Fruit fly (Drosophila melanogaster) whole organism, embryonic: ENCODE data around the gene CG10254.

Source experiments
- Asciz ChIP-seq: fragments of 200-800 bp; sonication (Bioruptor generic); optimal IDR thresholded peaks from 2 replicates; lab custom pipeline; 2017; ENCODE audit warnings: missing biosample characterization, mild to moderate bottlenecking, missing genetic modification characterization, missing genetic modification reagents
- Atf-2 ChIP-seq: fragments of 200-800 bp; sonication (Bioruptor generic); optimal IDR thresholded peaks from 2 replicates; lab custom pipeline; 2016; ENCODE audit warnings: missing biosample characterization, missing genetic modification characterization
- Atf6 ChIP-seq: fragments of 200-800 bp; sonication (Bioruptor generic); IDR thresholded peaks from 2 replicates; pipeline ENCODE4 v1.3.6; 2022; ENCODE audit warnings: missing biosample characterization, missing genetic modification characterization
- BEAF-32 ChIP-seq: fragments of 200-800 bp; sonication (Bioruptor generic); optimal IDR thresholded peaks from 3 replicates; lab custom pipeline; 2017; ENCODE audit warnings: missing biosample characterization, missing genetic modification characterization, mild to moderate bottlenecking, moderate library complexity, missing genetic modification reagents
- BtbVII ChIP-seq: fragments of 200-800 bp; sonication (Bioruptor generic); optimal IDR thresholded peaks from 3 replicates; lab custom pipeline; 2017; ENCODE audit warnings: missing biosample characterization, mild to moderate bottlenecking, missing genetic modification characterization
- CG11093 ChIP-seq: fragments of 200-800 bp; sonication (Bioruptor generic); IDR thresholded peaks from 3 replicates; pipeline ENCODE4 v1.3.6; 2022; ENCODE audit warnings: missing biosample characterization, missing genetic modification characterization
- CG11247 ChIP-seq: fragments of 200-800 bp; sonication (Bioruptor generic); IDR thresholded peaks from 2 replicates; pipeline ENCODE4 v1.3.6; 2022; ENCODE audit warnings: missing biosample characterization, missing genetic modification characterization
- CG12219 ChIP-seq: fragments of 200-800 bp; sonication (Bioruptor generic); optimal IDR thresholded peaks from 3 replicates; lab custom pipeline; 2018; ENCODE audit warnings: missing biosample characterization, mild to moderate bottlenecking, missing genetic modification characterization
- CG12299 ChIP-seq: fragments of 200-800 bp; sonication (Bioruptor generic); optimal IDR thresholded peaks from 2 replicates; lab custom pipeline; 2018; ENCODE audit warnings: missing biosample characterization, mild to moderate bottlenecking, missing genetic modification characterization
- CG12659 ChIP-seq: fragments of 200-800 bp; sonication (Bioruptor generic); optimal IDR thresholded peaks from 3 replicates; lab custom pipeline; 2017; ENCODE audit warnings: mild to moderate bottlenecking, missing biosample characterization, missing genetic modification reagents, missing genetic modification characterization
- CG13624 ChIP-seq: fragments of 200-800 bp; sonication (Bioruptor generic); optimal IDR thresholded peaks from 2 replicates; lab custom pipeline; 2016; ENCODE audit warnings: missing biosample characterization, missing genetic modification characterization
- CG14710 ChIP-seq: fragments of 200-800 bp; sonication (Bioruptor generic); optimal IDR thresholded peaks from 3 replicates; lab custom pipeline; 2019; ENCODE audit warnings: missing biosample characterization, mild to moderate bottlenecking, missing genetic modification characterization, moderate library complexity
- CG17186 ChIP-seq: fragments of 200-800 bp; sonication (Bioruptor generic); optimal IDR thresholded peaks from 3 replicates; lab custom pipeline; 2017; ENCODE audit warnings: missing biosample characterization, missing genetic modification reagents, missing genetic modification characterization
- CG17829 ChIP-seq: fragments of 200-800 bp; optimal IDR thresholded peaks from 2 replicates; lab custom pipeline; 2019; ENCODE audit warnings: missing biosample characterization, mild to moderate bottlenecking, missing genetic modification characterization, moderate library complexity
- CG1832 ChIP-seq: fragments of 200-800 bp; sonication (Bioruptor generic); optimal IDR thresholded peaks from 2 replicates; lab custom pipeline; 2017; ENCODE audit warnings: missing biosample characterization, mild to moderate bottlenecking, missing genetic modification characterization, inconsistent platforms
- CG2120 ChIP-seq: fragments of 200-800 bp; sonication (Bioruptor generic); optimal IDR thresholded peaks from 3 replicates; lab custom pipeline; 2016; ENCODE audit warnings: missing biosample characterization, missing genetic modification characterization
- CG2712 ChIP-seq: fragments of 200-800 bp; optimal IDR thresholded peaks from 3 replicates; lab custom pipeline; 2019; ENCODE audit warnings: missing biosample characterization, mild to moderate bottlenecking, missing genetic modification characterization, moderate library complexity
- CG2889 ChIP-seq: fragments of 200-800 bp; sonication (Bioruptor generic); IDR thresholded peaks from 3 replicates; pipeline ENCODE4 v1.3.6; 2022; ENCODE audit warnings: missing biosample characterization, missing genetic modification characterization
- CG32772 ChIP-seq: fragments of 200-800 bp; sonication (Bioruptor generic); IDR thresholded peaks from 2 replicates; pipeline ENCODE4 v1.3.6; 2022; ENCODE audit warnings: missing biosample characterization, missing genetic modification characterization
- CG3847 ChIP-seq: fragments of 200-800 bp; sonication (Bioruptor generic); IDR thresholded peaks from 2 replicates; pipeline ENCODE4 v1.3.6; 2022; ENCODE audit warnings: missing biosample characterization, missing genetic modification characterization
- CG6791 ChIP-seq: fragments of 200-800 bp; sonication (Bioruptor generic); IDR thresholded peaks from 3 replicates; pipeline ENCODE4 v1.3.6; 2022; ENCODE audit warnings: missing biosample characterization, missing genetic modification characterization; ENCODE audit not compliant: partially characterized antibody
- CG7839 ChIP-seq: fragments of 200-800 bp; sonication (Bioruptor generic); optimal IDR thresholded peaks from 3 replicates; lab custom pipeline; 2018; ENCODE audit warnings: missing biosample characterization, mild to moderate bottlenecking, missing genetic modification characterization, moderate library complexity
- CG9797 ChIP-seq: fragments of 200-800 bp; sonication (Bioruptor generic); optimal IDR thresholded peaks from 3 replicates; lab custom pipeline; 2018; ENCODE audit warnings: missing biosample characterization, mild to moderate bottlenecking, missing genetic modification characterization
- CG9932 ChIP-seq: fragments of 200-800 bp; sonication (Bioruptor generic); IDR thresholded peaks from 2 replicates; pipeline ENCODE4 v1.3.6; 2022; ENCODE audit warnings: missing biosample characterization, missing genetic modification characterization
- D19A ChIP-seq: fragments of 200-800 bp; optimal IDR thresholded peaks from 3 replicates; lab custom pipeline; 2019; ENCODE audit warnings: missing biosample characterization, mild to moderate bottlenecking, missing genetic modification characterization, moderate library complexity
- Dbx ChIP-seq: fragments of 200-800 bp; sonication (Bioruptor generic); IDR thresholded peaks from 3 replicates; pipeline ENCODE4 v1.3.6; 2022; ENCODE audit warnings: missing biosample characterization, missing genetic modification characterization
- Hey ChIP-seq: fragments of 200-800 bp; sonication (Bioruptor generic); optimal IDR thresholded peaks from 3 replicates; lab custom pipeline; 2018; ENCODE audit warnings: missing biosample characterization, mild to moderate bottlenecking, missing genetic modification characterization
- HmgZ ChIP-seq: fragments of 200-800 bp; sonication (Bioruptor generic); optimal IDR thresholded peaks from 2 replicates; lab custom pipeline; 2018; ENCODE audit warnings: missing biosample characterization, mild to moderate bottlenecking, missing genetic modification characterization
- Lhr ChIP-seq: fragments of 200-800 bp; sonication (Bioruptor generic); optimal IDR thresholded peaks from 3 replicates; lab custom pipeline; 2017; ENCODE audit warnings: mild to moderate bottlenecking, missing biosample characterization, missing genetic modification reagents, missing genetic modification characterization
- Lpt ChIP-seq: fragments of >200 bp; optimal IDR thresholded peaks from 2 replicates; lab custom pipeline; 2018; ENCODE audit warnings: missing biosample characterization, missing genetic modification characterization
- Opbp ChIP-seq: fragments of 200-800 bp; sonication (Bioruptor generic); IDR thresholded peaks from 3 replicates; pipeline ENCODE4 v1.3.6; 2022; ENCODE audit warnings: missing biosample characterization, missing genetic modification characterization; ENCODE audit not compliant: partially characterized antibody
- Six4 ChIP-seq: fragments of 200-800 bp; sonication (Bioruptor generic); optimal IDR thresholded peaks from 2 replicates; lab custom pipeline; 2016; ENCODE audit warnings: missing biosample characterization, missing genetic modification characterization
- Sry-δ ChIP-seq: fragments of 200-800 bp; sonication (Bioruptor generic); optimal IDR thresholded peaks from 2 replicates; lab custom pipeline; 2016; ENCODE audit warnings: missing biosample characterization, missing genetic modification characterization
- Usf ChIP-seq: fragments of 200-800 bp; sonication (Bioruptor generic); optimal IDR thresholded peaks from 2 replicates; lab custom pipeline; 2017; ENCODE audit warnings: missing genotype, missing biosample characterization, missing genetic modification characterization
- al ChIP-seq: fragments of 200-800 bp; sonication (Bioruptor generic); IDR thresholded peaks from 2 replicates; pipeline ENCODE4 v1.3.6; 2022; ENCODE audit warnings: missing biosample characterization, missing genetic modification characterization
- bbx ChIP-seq: fragments of 200-800 bp; sonication (Bioruptor generic); IDR thresholded peaks from 2 replicates; pipeline ENCODE4 v1.3.6; 2022; ENCODE audit warnings: missing biosample characterization, missing genetic modification characterization; ENCODE audit not compliant: partially characterized antibody
- bcd ChIP-seq: fragments of 200-800 bp; sonication (Bioruptor generic); optimal IDR thresholded peaks from 2 replicates; lab custom pipeline; 2017; ENCODE audit warnings: missing biosample characterization, mild to moderate bottlenecking, missing genetic modification characterization
- cato ChIP-seq: fragments of 200-800 bp; sonication (Bioruptor generic); optimal IDR thresholded peaks from 2 replicates; lab custom pipeline; 2016; ENCODE audit warnings: missing biosample characterization, missing genetic modification characterization, borderline replicate concordance
- crp ChIP-seq, 2 experiments: fragments of 200-800 bp; sonication (Bioruptor generic); optimal IDR thresholded peaks; 2 replicates in 1 of 2; 3 replicates in 1 of 2; lab custom pipeline; 2017; ENCODE audit warnings: missing biosample characterization in 2 of 2, missing genetic modification characterization in 2 of 2, mild to moderate bottlenecking in 1 of 2, moderate library complexity in 1 of 2
- dpn ChIP-seq, 2 experiments: fragments of 200-800 bp; sonication (Bioruptor generic); optimal IDR thresholded peaks; 3 replicates each; lab custom pipeline; 2016; ENCODE audit warnings: missing biosample characterization in 2 of 2, missing genetic modification characterization in 2 of 2
- eve ChIP-seq, 2 experiments: fragments of >200 bp; optimal IDR thresholded peaks; 2 replicates each; lab custom pipeline; 2017; ENCODE audit warnings: missing biosample characterization in 2 of 2, missing genetic modification characterization in 2 of 2
- fd3F ChIP-seq: fragments of 200-800 bp; sonication (Bioruptor generic); optimal IDR thresholded peaks from 2 replicates; lab custom pipeline; 2018; ENCODE audit warnings: missing biosample characterization, mild to moderate bottlenecking, missing genetic modification characterization, moderate library complexity
- grau ChIP-seq: fragments of 200-800 bp; optimal IDR thresholded peaks from 3 replicates; lab custom pipeline; 2019; ENCODE audit warnings: missing biosample characterization, mild to moderate bottlenecking, missing genetic modification characterization, moderate library complexity
- gro ChIP-seq: fragments of 200-800 bp; sonication (Bioruptor generic); optimal IDR thresholded peaks from 2 replicates; lab custom pipeline; 2016; ENCODE audit warnings: missing biosample characterization, missing genetic modification characterization
- mld ChIP-seq: fragments of 200-800 bp; sonication (Bioruptor generic); IDR thresholded peaks from 3 replicates; pipeline ENCODE4 v1.3.6; 2022; ENCODE audit warnings: missing biosample characterization, missing genetic modification characterization; ENCODE audit not compliant: partially characterized antibody
- phol ChIP-seq: fragments of 200-800 bp; sonication (Bioruptor generic); optimal IDR thresholded peaks from 3 replicates; lab custom pipeline; 2018; ENCODE audit warnings: missing biosample characterization, mild to moderate bottlenecking, missing genetic modification characterization, moderate library complexity
- pros ChIP-seq: fragments of 200-800 bp; sonication (Bioruptor generic); optimal IDR thresholded peaks from 3 replicates; lab custom pipeline; 2019; ENCODE audit warnings: missing biosample characterization, mild to moderate bottlenecking, missing genetic modification characterization, moderate library complexity
- sim ChIP-seq: fragments of 200-800 bp; sonication (Bioruptor generic); IDR thresholded peaks from 2 replicates; pipeline ENCODE4 v1.3.6; 2022; ENCODE audit warnings: missing biosample characterization, missing genetic modification characterization
- sima ChIP-seq: fragments of 200-800 bp; sonication (Bioruptor generic); optimal IDR thresholded peaks from 2 replicates; lab custom pipeline; 2016; ENCODE audit warnings: missing biosample characterization, missing genetic modification characterization
- ssp ChIP-seq: fragments of 200-800 bp; sonication (Bioruptor generic); IDR thresholded peaks from 2 replicates; pipeline ENCODE4 v1.3.6; 2022; ENCODE audit warnings: missing biosample characterization, missing genetic modification characterization

The CG10254 gene

DNA sequence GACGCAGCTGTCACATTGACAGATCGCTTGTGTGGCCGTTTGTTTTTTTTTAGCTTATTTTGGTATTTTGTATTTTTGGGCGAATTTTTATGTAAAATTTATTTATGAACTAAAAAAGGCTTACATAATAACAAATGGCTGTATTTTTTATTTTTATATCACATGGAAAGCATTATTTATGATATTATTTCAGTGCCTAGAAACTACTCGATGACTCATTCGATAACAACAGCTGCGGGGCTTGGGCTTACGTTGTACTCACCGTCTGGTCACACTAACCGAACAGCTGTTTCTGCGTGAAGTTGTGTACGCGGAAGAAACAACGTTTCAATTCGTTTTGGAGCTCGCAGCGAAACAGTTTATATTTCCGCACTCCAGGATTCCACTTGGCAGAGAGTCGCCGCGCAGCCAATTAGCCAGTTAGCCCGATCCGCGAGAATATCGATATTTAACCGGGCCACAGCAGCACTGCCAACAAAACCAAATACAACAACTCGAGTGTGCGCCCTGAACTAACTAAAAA, 38.3 kb upstream of the CG10254 start, which contains the start of the genes Hmgcr and Rpn9 (continued):
- peak; percentile 65 for TF ChIP-seq phol (tag; lab: Kevin White, UChicago)
- TF ChIP-seq Hey (tag; lab: Kevin White, UChicago): no peak
- TF ChIP-seq sima (GFP tag; lab: Kevin White, UChicago): no peak
- TF ChIP-seq Atf6 (GFP tag; lab: Robert Waterston, UW): no peak
- TF ChIP-seq Usf (GFP tag; lab: Kevin White, UChicago): no peak
- TF ChIP-seq grau (tag; lab: Kevin White, UChicago): peak; percentile 26
- TF ChIP-seq bbx (GFP tag; lab: Robert Waterston, UW): peak; percentile 67; the same call in 1 of the 2 replicates
- TF ChIP-seq CG3847: 0 out of 2 replicates have a peak, but pooled peaks have one; percentile 9
- peak; percentile 14 for TF ChIP-seq D19A (tag; lab: Kevin White, UChicago)
- no peak for TF ChIP-seq Dbx (GFP tag; lab: Robert Waterston, UW)
- TF ChIP-seq CG2120: peak; percentile 27
- TF ChIP-seq CG13624 (GFP tag; lab: Kevin White, UChicago): peak; percentile 14
- peak; percentile 14 to 24 for TF ChIP-seq dpn (GFP tag; optimal IDR thresholded peaks at IDR 0.05; lab: Kevin White, UChicago)
- no peak for TF ChIP-seq CG2889 (GFP tag; lab: Robert Waterston, UW)
- TF ChIP-seq CG17829: peak; percentile 43
- TF ChIP-seq CG6791 (GFP tag; lab: Robert Waterston, UW): no peak
- no peak for TF ChIP-seq ssp (GFP tag; lab: Robert Waterston, UW)
- peak; percentile 97 for TF ChIP-seq CG9797
- TF ChIP-seq CG7839 (tag; lab: Kevin White, UChicago): peak; percentile 13
- peak; percentile 85 to 98 for TF ChIP-seq crp (GFP tag; optimal IDR thresholded peaks at IDR 0.05; lab: Kevin White, UChicago)
- TF ChIP-seq Asciz (GFP tag; lab: Kevin White, UChicago): no peak
- peak; percentile 52 for TF ChIP-seq CG12299 (tag; lab: Kevin White, UChicago)
- peak; percentile 27 for TF ChIP-seq gro (GFP tag; lab: Kevin White, UChicago)
- TF ChIP-seq bcd: no peak
- no peak for TF ChIP-seq fd3F
- no peak for TF ChIP-seq sim (GFP tag; lab: Robert Waterston, UW)
- no peak for TF ChIP-seq Six4 (GFP tag; lab: Kevin White, UChicago)
- TF ChIP-seq al (GFP tag; lab: Robert Waterston, UW): no peak
- peak; percentile 62 for TF ChIP-seq CG17186 (GFP tag; lab: Kevin White, UChicago)
- TF ChIP-seq CG2712: peak; percentile 61
- peak; percentile 55 for TF ChIP-seq BEAF-32 (GFP tag; lab: Kevin White, UChicago)
- no peak for TF ChIP-seq CG1832 (GFP tag; lab: Kevin White, UChicago)
- TF ChIP-seq CG12659: peak; percentile 83
- TF ChIP-seq eve (GFP tag; optimal IDR thresholded peaks at IDR 0.05; lab: Kevin White, UChicago): peak in 1 of 2 experiments; percentile 11
- peak; percentile 52 for TF ChIP-seq Sry-δ (GFP tag; lab: Kevin White, UChicago)
- TF ChIP-seq HmgZ (tag; lab: Kevin White, UChicago): peak; percentile 32
- TF ChIP-seq Lhr (GFP tag; lab: Kevin White, UChicago): peak; percentile 79
- peak; percentile 37 for TF ChIP-seq BtbVII (GFP tag; lab: Kevin White, UChicago)
- TF ChIP-seq CG32772: no peak
- TF ChIP-seq mld (GFP tag; lab: Robert Waterston, UW): 0 out of 3 replicates have a peak, but pooled peaks have one; percentile 64
- no peak for TF ChIP-seq pros (GFP tag; lab: Kevin White, UChicago)
- TF ChIP-seq cato (GFP tag; lab: Kevin White, UChicago): no peak
- no peak for TF ChIP-seq Atf-2 (GFP tag; lab: Kevin White, UChicago)
- no peak for TF ChIP-seq CG9932 (GFP tag; lab: Robert Waterston, UW)
- TF ChIP-seq CG14710: peak; percentile 77
- TF ChIP-seq CG12219 (GFP tag; lab: Kevin White, UChicago): no peak
- no peak for TF ChIP-seq CG11093 (GFP tag; lab: Robert Waterston, UW)
- TF ChIP-seq Opbp: 0 out of 3 replicates have a peak, but pooled peaks have one; percentile 48
- TF ChIP-seq Lpt (GFP tag; lab: Kevin White, UChicago): no peak
- TF ChIP-seq CG11247 (GFP tag; lab: Robert Waterston, UW): no peak
